Fruit fly (Drosophila melanogaster): ENCODE results near the gene car.

car gene

DNA sequence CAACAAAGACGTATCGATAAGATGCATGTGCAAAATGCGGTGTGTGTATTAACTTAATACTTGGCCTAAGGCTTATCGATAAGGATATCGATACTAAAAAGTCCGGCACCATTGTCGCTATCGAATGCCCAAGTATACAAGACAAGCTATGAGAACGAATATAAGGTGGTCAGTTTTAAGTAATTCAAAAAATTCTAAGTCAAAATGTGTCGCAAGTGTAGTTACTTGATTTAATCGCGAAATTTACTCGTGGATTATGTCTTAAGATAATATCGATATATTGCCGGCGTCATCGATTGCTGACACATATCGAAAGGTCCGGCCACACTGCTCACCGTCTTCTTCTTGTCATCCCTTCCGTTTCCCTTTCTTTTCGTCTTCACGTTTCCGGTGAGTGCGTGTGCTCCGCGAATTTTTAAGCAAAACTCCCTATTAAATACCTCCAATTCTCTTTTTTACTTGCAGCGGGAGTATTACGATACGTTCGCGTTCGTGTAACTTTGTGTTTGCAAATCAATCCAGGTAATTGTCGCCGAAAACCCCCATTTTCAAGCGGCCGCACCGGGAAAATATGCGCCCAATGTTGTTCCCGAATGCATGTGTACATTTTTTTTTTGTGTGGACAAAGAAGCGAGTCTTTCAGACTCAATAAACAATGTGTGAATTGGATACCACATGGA is 32.0 kb downstream of the car start, which contains the start of gene RpS10b (continued):
- TF ChIP-seq CrebA (GFP tag; optimal IDR thresholded peaks at IDR 0.05; ENCODE audit: borderline replicate concordance), result no peak
- TF ChIP-seq psq (GFP tag; optimal IDR thresholded peaks at IDR 0.05), result peak; percentile 66
- TF ChIP-seq Vsx2 (GFP tag; optimal IDR thresholded peaks at IDR 0.05; ENCODE audit: partially characterized antibody), result no peak
- TF ChIP-seq Hr83 (GFP tag; optimal IDR thresholded peaks at IDR 0.05; ENCODE audit: poor library complexity, severe bottlenecking), result peak; percentile 78
- TF ChIP-seq fru (GFP tag; optimal IDR thresholded peaks at IDR 0.05), result peak; percentile 65
- no peak for TF ChIP-seq dl (GFP tag; optimal IDR thresholded peaks at IDR 0.05; ENCODE audit: insufficient read depth in 1 of 2, partially characterized antibody in 2 of 2)
- peak; percentile 23 for TF ChIP-seq Rel (GFP tag; optimal IDR thresholded peaks at IDR 0.05)
- peak; percentile 65 for TF ChIP-seq Rel (tag; optimal IDR thresholded peaks at IDR 0.05)
- TF ChIP-seq brk (GFP tag; optimal IDR thresholded peaks at IDR 0.05), result peak; percentile 36
- peak; percentile 79 for TF ChIP-seq OdsH (GFP tag; optimal IDR thresholded peaks at IDR 0.05)
- TF ChIP-seq Abd-B (GFP tag; optimal IDR thresholded peaks at IDR 0.05), result no peak
- peak in 1 of 2 experiments; percentile 49 for TF ChIP-seq foxo (GFP tag; optimal IDR thresholded peaks at IDR 0.05)
- no peak for TF ChIP-seq Dfd (GFP tag; optimal IDR thresholded peaks at IDR 0.05)
- TF ChIP-seq dmrt93B (GFP tag; optimal IDR thresholded peaks at IDR 0.05), result peak; percentile 94
- TF ChIP-seq lola (GFP tag; optimal IDR thresholded peaks at IDR 0.05), result no peak

DNA sequence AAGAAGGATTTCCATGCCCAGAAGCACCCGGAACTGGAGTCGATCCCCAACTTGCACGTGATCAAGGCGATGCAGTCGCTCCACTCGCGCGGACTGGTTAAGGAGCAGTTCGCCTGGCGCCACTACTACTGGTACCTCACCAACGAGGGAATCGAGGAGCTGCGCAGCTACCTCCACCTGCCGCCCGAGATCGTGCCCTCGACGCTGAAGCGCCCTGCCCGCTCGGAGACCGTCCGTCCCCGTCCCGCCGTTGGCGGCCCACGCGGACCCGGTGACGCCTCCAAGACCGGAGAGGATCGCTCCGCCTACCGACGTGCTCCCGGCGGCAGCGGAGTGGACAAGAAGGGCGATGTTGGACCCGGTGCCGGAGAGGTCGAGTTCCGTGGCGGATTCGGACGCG is 32.7 kb downstream of the car start:
- no peak for TF ChIP-seq CG32264 (GFP tag; optimal IDR thresholded peaks at IDR 0.05)
- TF ChIP-seq Dfd (GFP tag; optimal IDR thresholded peaks at IDR 0.05), result peak; percentile 87
- no peak for TF ChIP-seq woc (GFP tag; optimal IDR thresholded peaks at IDR 0.05)
- TF ChIP-seq Hnf4 (GFP tag; optimal IDR thresholded peaks at IDR 0.05), result no peak
- TF ChIP-seq N (GFP tag; optimal IDR thresholded peaks at IDR 0.05), result no peak

DNA sequence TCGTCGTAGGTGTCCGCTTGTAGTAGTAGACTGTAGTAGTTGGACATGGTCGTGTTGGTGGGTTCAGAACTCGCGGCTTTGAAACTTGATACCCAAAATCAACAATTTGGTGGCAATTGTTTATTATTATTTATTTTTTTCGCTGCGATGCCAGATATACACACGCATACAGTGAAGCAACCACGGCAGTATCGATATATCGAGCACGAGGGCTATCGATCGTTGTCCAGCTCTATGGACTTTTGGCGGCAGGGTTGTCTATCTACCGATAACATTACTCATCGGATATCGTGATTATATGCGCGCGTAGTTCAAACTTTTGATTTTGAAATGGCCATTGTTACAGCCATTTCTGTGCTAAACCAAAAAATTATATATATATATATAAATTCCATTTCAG is 35.8 kb downstream of the car start, which contains the start of gene CG14220:
Gene CG14220 (minus strand): TSS at position 208 of the 400 bp plus-strand sequence.
- TF ChIP-seq psq (GFP tag; optimal IDR thresholded peaks at IDR 0.05) (no peak), brk (GFP tag; optimal IDR thresholded peaks at IDR 0.05) (no peak), Hr83 (GFP tag; optimal IDR thresholded peaks at IDR 0.05; ENCODE audit: poor library complexity, severe bottlenecking) (peak; percentile 67), Rel (GFP tag; optimal IDR thresholded peaks at IDR 0.05) (no peak), Rel (tag; optimal IDR thresholded peaks at IDR 0.05) (peak; percentile 46), h (GFP tag; optimal IDR thresholded peaks at IDR 0.05) (peak; percentile 22), Hnf4 (GFP tag; optimal IDR thresholded peaks at IDR 0.05) (peak; percentile 22), dl (GFP tag; optimal IDR thresholded peaks at IDR 0.05; ENCODE audit: insufficient read depth in 1 of 2, partially characterized antibody in 2 of 2) (no peak), Dif (GFP tag; optimal IDR thresholded peaks at IDR 0.05; ENCODE audit: partially characterized antibody) (peak; percentile 8), GATAd (GFP tag; optimal IDR thresholded peaks at IDR 0.05) (no peak), Sp1 (GFP tag; optimal IDR thresholded peaks at IDR 0.05) (peak; percentile 15), CG32264 (GFP tag; optimal IDR thresholded peaks at IDR 0.05) (no peak), HLH106 (tag; optimal IDR thresholded peaks at IDR 0.05) (peak; percentile 6)

DNA sequence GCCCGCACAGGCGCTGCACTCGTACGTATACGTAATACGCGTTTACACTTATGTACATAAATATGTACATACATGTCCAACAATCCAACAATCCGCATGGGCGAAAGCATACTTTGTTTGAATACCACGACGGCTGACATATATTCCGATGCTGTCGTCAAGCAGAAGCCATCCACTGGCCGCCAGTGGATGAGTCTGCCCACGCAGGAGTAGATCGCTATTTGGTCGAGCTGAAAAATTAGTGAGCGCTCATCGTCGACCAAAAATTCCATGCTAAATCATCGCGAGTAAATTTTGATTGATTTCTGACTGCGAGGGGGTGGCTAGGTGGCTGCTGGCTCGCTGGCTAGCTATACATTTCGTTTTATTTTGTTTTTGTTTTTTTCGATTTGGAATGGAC is 36.7 kb downstream of the car start:
- TF ChIP-seq CG32264 (GFP tag; optimal IDR thresholded peaks at IDR 0.05), result no peak
- no peak for TF ChIP-seq fru (GFP tag; optimal IDR thresholded peaks at IDR 0.05)
- no peak for TF ChIP-seq CG9705 (GFP tag; optimal IDR thresholded peaks at IDR 0.05)
- TF ChIP-seq dsf (GFP tag; optimal IDR thresholded peaks at IDR 0.05; ENCODE audit: borderline replicate concordance), result no peak
- no peak for TF ChIP-seq Mio (GFP tag; optimal IDR thresholded peaks at IDR 0.05)
- TF ChIP-seq dl (GFP tag; optimal IDR thresholded peaks at IDR 0.05; ENCODE audit: insufficient read depth in 1 of 2, partially characterized antibody in 2 of 2), result no peak
- no peak for TF ChIP-seq N (GFP tag; optimal IDR thresholded peaks at IDR 0.05)
- TF ChIP-seq Sp1 (GFP tag; optimal IDR thresholded peaks at IDR 0.05), result no peak
- no peak for TF ChIP-seq sage (GFP tag; optimal IDR thresholded peaks at IDR 0.05)
- TF ChIP-seq Vsx2 (GFP tag; optimal IDR thresholded peaks at IDR 0.05; ENCODE audit: partially characterized antibody), result no peak
- TF ChIP-seq woc (GFP tag; optimal IDR thresholded peaks at IDR 0.05), result no peak
- TF ChIP-seq Dfd (GFP tag; optimal IDR thresholded peaks at IDR 0.05), result no peak
- no peak for TF ChIP-seq Hr78 (GFP tag; optimal IDR thresholded peaks at IDR 0.05)
- TF ChIP-seq Abd-B (GFP tag; optimal IDR thresholded peaks at IDR 0.05), result no peak
- no peak for TF ChIP-seq Dif (GFP tag; optimal IDR thresholded peaks at IDR 0.05; ENCODE audit: partially characterized antibody)
- no peak for TF ChIP-seq Rel (GFP tag; optimal IDR thresholded peaks at IDR 0.05)
- no peak for TF ChIP-seq Rel (tag; optimal IDR thresholded peaks at IDR 0.05)

Measured in whole organism, wandering third instar larva.